Worm (Caenorhabditis elegans): ENCODE results near the gene dsl-4.

DNA sequence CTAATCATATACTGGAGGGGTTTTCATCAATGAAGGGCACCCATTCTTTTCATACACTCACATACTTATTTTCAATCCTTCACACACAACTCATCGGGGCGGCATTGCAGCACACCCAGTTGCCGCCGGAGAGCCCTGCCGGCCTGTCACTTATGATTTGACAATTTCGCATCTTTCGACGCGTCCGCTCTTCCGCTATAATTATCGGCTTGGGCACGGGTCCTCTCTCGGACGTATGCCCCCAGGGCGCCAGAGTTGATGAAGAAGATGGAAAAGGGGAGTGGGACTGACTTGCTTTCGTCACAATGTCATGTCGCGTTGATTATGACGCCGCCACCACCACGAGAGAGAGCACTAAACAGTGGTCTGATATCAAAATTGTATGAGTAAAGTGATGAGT, 45.8 kb upstream of the dsl-4 start:
- TF ChIP-seq dmd-4 (tag; optimal IDR thresholded peaks at IDR 0.05; ENCODE audit: borderline replicate concordance), result no peak
- TF ChIP-seq rnt-1 (tag; optimal IDR thresholded peaks at IDR 0.05), result no peak
- no peak for TF ChIP-seq syd-9 (tag; optimal IDR thresholded peaks at IDR 0.05)
- TF ChIP-seq pqm-1 (tag; optimal IDR thresholded peaks at IDR 0.05), result no peak
